Fruit fly (Drosophila melanogaster) whole organism, embryonic: ENCODE measurements around the gene dpy.

ENCODE experiments used
- Bteb2 ChIP-seq: fragments of 200-800 bp; sonication (Bioruptor generic); optimal IDR thresholded peaks from 2 replicates; lab custom pipeline; 2016; ENCODE audit warnings: missing biosample characterization, missing genetic modification characterization
- CG10274 ChIP-seq: fragments of 200-800 bp; sonication (Bioruptor generic); optimal IDR thresholded peaks from 3 replicates; lab custom pipeline; 2017; ENCODE audit warnings: missing biosample characterization, mild to moderate bottlenecking, missing genetic modification characterization
- CG12391 ChIP-seq: fragments of 200-800 bp; sonication (Bioruptor generic); optimal IDR thresholded peaks from 3 replicates; lab custom pipeline; 2018; ENCODE audit warnings: missing biosample characterization, mild to moderate bottlenecking, missing genetic modification characterization, moderate library complexity
- CG12744 ChIP-seq: fragments of 200-800 bp; sonication (Bioruptor generic); optimal IDR thresholded peaks from 2 replicates; lab custom pipeline; 2016; ENCODE audit warnings: missing biosample characterization, missing genetic modification characterization
- CG14050 ChIP-seq: fragments of 200-800 bp; sonication (Bioruptor generic); IDR thresholded peaks from 3 replicates; pipeline ENCODE4 v1.3.6; 2022; ENCODE audit warnings: missing biosample characterization, missing genetic modification characterization
- CG2116 ChIP-seq: fragments of 200-800 bp; sonication (Bioruptor generic); optimal IDR thresholded peaks from 3 replicates; lab custom pipeline; 2018; ENCODE audit warnings: missing biosample characterization, mild to moderate bottlenecking, missing genetic modification characterization
- CG2129 ChIP-seq: fragments of 200-800 bp; sonication (Bioruptor generic); IDR thresholded peaks from 2 replicates; pipeline ENCODE4 v1.3.6; 2022; ENCODE audit warnings: missing biosample characterization, missing genetic modification characterization; ENCODE audit not compliant: partially characterized antibody
- CG3163 ChIP-seq: fragments of 200-800 bp; sonication (Bioruptor generic); optimal IDR thresholded peaks from 3 replicates; lab custom pipeline; 2016; ENCODE audit warnings: missing biosample characterization, missing genetic modification characterization
- CG7963 ChIP-seq: fragments of 200-800 bp; sonication (Bioruptor generic); IDR thresholded peaks from 3 replicates; pipeline ENCODE4 v1.3.6; 2022; ENCODE audit warnings: missing biosample characterization, missing genetic modification characterization; ENCODE audit not compliant: partially characterized antibody
- CG8281 ChIP-seq: fragments of 200-800 bp; sonication (Bioruptor generic); optimal IDR thresholded peaks from 2 replicates; lab custom pipeline; 2018; ENCODE audit warnings: missing biosample characterization, mild to moderate bottlenecking, missing genetic modification characterization, moderate library complexity
- CkIIα-i1 ChIP-seq: fragments of 200-800 bp; sonication (Bioruptor generic); IDR thresholded peaks from 2 replicates; pipeline ENCODE4 v1.3.6; 2022; ENCODE audit warnings: missing biosample characterization, missing genetic modification characterization
- D ChIP-seq, 2 experiments: fragments of 200-800 bp in 1 of 2; fragments of >200 bp in 1 of 2; sonication (Bioruptor generic) in 1 of 2; optimal IDR thresholded peaks; 2 replicates in 1 of 2; 3 replicates in 1 of 2; lab custom pipeline; 2017; ENCODE audit warnings: mild to moderate bottlenecking in 1 of 2, missing biosample characterization in 1 of 2, missing genetic modification characterization in 1 of 2, missing genetic modification reagents in 1 of 2
- D19A ChIP-seq: fragments of 200-800 bp; optimal IDR thresholded peaks from 3 replicates; lab custom pipeline; 2019; ENCODE audit warnings: missing biosample characterization, mild to moderate bottlenecking, missing genetic modification characterization, moderate library complexity
- Dll ChIP-seq: fragments of 200-800 bp; sonication (Bioruptor generic); IDR thresholded peaks from 4 replicates; pipeline ENCODE4 v1.3.6; 2022; ENCODE audit warnings: missing biosample characterization, missing genetic modification characterization; ENCODE audit not compliant: partially characterized antibody
- Drgx ChIP-seq: fragments of 200-800 bp; sonication (Bioruptor generic); IDR thresholded peaks from 2 replicates; pipeline ENCODE4 v1.3.6; 2022; ENCODE audit warnings: missing biosample characterization, missing genetic modification characterization
- Fer1 ChIP-seq: fragments of 200-800 bp; sonication (Bioruptor generic); optimal IDR thresholded peaks from 2 replicates; lab custom pipeline; 2017; ENCODE audit warnings: missing biosample characterization, mild to moderate bottlenecking, missing genetic modification characterization
- HLHmδ ChIP-seq: fragments of 200-800 bp; sonication (Bioruptor generic); optimal IDR thresholded peaks from 2 replicates; lab custom pipeline; 2018; ENCODE audit warnings: missing biosample characterization, mild to moderate bottlenecking, missing genetic modification characterization, moderate library complexity
- Hr39 ChIP-seq: fragments of >200 bp; optimal IDR thresholded peaks from 2 replicates; lab custom pipeline; 2017
- Jarid2 ChIP-seq: fragments of 200-800 bp; sonication (Bioruptor generic); optimal IDR thresholded peaks from 3 replicates; lab custom pipeline; 2017; ENCODE audit warnings: mild to moderate bottlenecking, missing biosample characterization, missing genetic modification reagents, missing genetic modification characterization
- Trl ChIP-seq, 3 experiments: fragments of >200 bp in 2 of 3; fragments of 200-800 bp in 1 of 3; sonication (Bioruptor generic) in 1 of 3; optimal IDR thresholded peaks; 2 replicates in 1 of 3; 3 replicates in 2 of 3; lab custom pipeline; 2016 to 2017; ENCODE audit warnings: missing biosample characterization in 1 of 3, missing genetic modification characterization in 1 of 3
- Usf ChIP-seq: fragments of 200-800 bp; sonication (Bioruptor generic); optimal IDR thresholded peaks from 2 replicates; lab custom pipeline; 2017; ENCODE audit warnings: missing genotype, missing biosample characterization, missing genetic modification characterization
- abd-A ChIP-seq: fragments of 200-800 bp; sonication (Bioruptor generic); optimal IDR thresholded peaks from 3 replicates; lab custom pipeline; 2019; ENCODE audit warnings: missing biosample characterization, mild to moderate bottlenecking, missing genetic modification characterization, moderate library complexity
- amos ChIP-seq: fragments of 200-800 bp; sonication (Bioruptor generic); IDR thresholded peaks from 2 replicates; pipeline ENCODE4 v1.3.6; 2022; ENCODE audit warnings: missing biosample characterization, missing genetic modification characterization; ENCODE audit not compliant: partially characterized antibody
- ase ChIP-seq: fragments of 200-800 bp; sonication (Bioruptor generic); IDR thresholded peaks from 3 replicates; pipeline ENCODE4 v1.3.6; 2022; ENCODE audit warnings: missing biosample characterization, missing genetic modification characterization
- ato ChIP-seq: fragments of 200-800 bp; sonication (Bioruptor generic); IDR thresholded peaks from 2 replicates; pipeline ENCODE4 v1.3.6; 2022; ENCODE audit warnings: missing biosample characterization, missing genetic modification characterization; ENCODE audit not compliant: partially characterized antibody
- cg ChIP-seq: fragments of 200-800 bp; sonication (Bioruptor generic); optimal IDR thresholded peaks from 3 replicates; lab custom pipeline; 2019; ENCODE audit warnings: missing biosample characterization, mild to moderate bottlenecking, missing genetic modification characterization, moderate library complexity
- chinmo ChIP-seq: fragments of 200-800 bp; sonication (Bioruptor generic); IDR thresholded peaks from 4 replicates; pipeline ENCODE4 v1.3.6; 2022; ENCODE audit warnings: missing biosample characterization, missing genetic modification characterization; ENCODE audit not compliant: partially characterized antibody
- ci ChIP-seq: fragments of 200-800 bp; sonication (Bioruptor generic); IDR thresholded peaks from 3 replicates; pipeline ENCODE4 v1.3.6; 2022; ENCODE audit warnings: missing biosample characterization, missing genetic modification characterization
- crol ChIP-seq: fragments of 200-800 bp; sonication (Bioruptor generic); IDR thresholded peaks from 2 replicates; pipeline ENCODE4 v1.3.6; 2022; ENCODE audit warnings: missing biosample characterization, missing genetic modification characterization
- crp ChIP-seq, 2 experiments: fragments of 200-800 bp; sonication (Bioruptor generic); optimal IDR thresholded peaks; 2 replicates in 1 of 2; 3 replicates in 1 of 2; lab custom pipeline; 2017; ENCODE audit warnings: missing biosample characterization in 2 of 2, missing genetic modification characterization in 2 of 2, mild to moderate bottlenecking in 1 of 2, moderate library complexity in 1 of 2
- dm ChIP-seq: fragments of 200-800 bp; sonication (Bioruptor generic); optimal IDR thresholded peaks from 3 replicates; lab custom pipeline; 2016; ENCODE audit warnings: missing biosample characterization, missing genetic modification characterization
- hbn ChIP-seq: fragments of 200-800 bp; sonication (Bioruptor generic); IDR thresholded peaks from 2 replicates; pipeline ENCODE4 v1.3.6; 2022; ENCODE audit warnings: missing biosample characterization, missing genetic modification characterization; ENCODE audit not compliant: partially characterized antibody
- kni ChIP-seq: fragments of 200-800 bp; sonication (Bioruptor generic); optimal IDR thresholded peaks from 3 replicates; lab custom pipeline; 2017; ENCODE audit warnings: mild to moderate bottlenecking, missing biosample characterization, missing genetic modification reagents, missing genetic modification characterization
- lov ChIP-seq, 2 experiments: fragments of 200-800 bp in 1 of 2; fragments of >200 bp in 1 of 2; sonication (Bioruptor generic) in 1 of 2; IDR thresholded peaks in 1 of 2; optimal IDR thresholded peaks in 1 of 2; 2 replicates in 1 of 2; 3 replicates in 1 of 2; pipeline versions ENCODE4 v1.3.6 to Lab custom; 2017 to 2022; ENCODE audit warnings: missing biosample characterization in 1 of 2, missing genetic modification characterization in 1 of 2
- mam ChIP-seq: fragments of 200-800 bp; sonication (Bioruptor generic); optimal IDR thresholded peaks from 3 replicates; lab custom pipeline; 2016; ENCODE audit warnings: missing biosample characterization, missing genetic modification characterization
- mirr ChIP-seq: fragments of 200-800 bp; sonication (Bioruptor generic); optimal IDR thresholded peaks from 3 replicates; lab custom pipeline; 2018; ENCODE audit warnings: missing biosample characterization, mild to moderate bottlenecking, missing genetic modification characterization
- oc ChIP-seq: fragments of 200-800 bp; sonication (Bioruptor generic); optimal IDR thresholded peaks from 2 replicates; lab custom pipeline; 2018; ENCODE audit warnings: missing biosample characterization, mild to moderate bottlenecking, missing genetic modification characterization, moderate library complexity
- otp ChIP-seq: fragments of 200-800 bp; sonication (Bioruptor generic); IDR thresholded peaks from 3 replicates; pipeline ENCODE4, ENCODE4 v1.3.6; 2022; ENCODE audit warnings: missing biosample characterization, missing genetic modification characterization
- phol ChIP-seq: fragments of 200-800 bp; sonication (Bioruptor generic); optimal IDR thresholded peaks from 3 replicates; lab custom pipeline; 2018; ENCODE audit warnings: missing biosample characterization, mild to moderate bottlenecking, missing genetic modification characterization, moderate library complexity
- sens ChIP-seq: fragments of 200-800 bp; sonication (Bioruptor generic); peaks from one replicate; lab custom pipeline; 2016; ENCODE audit warnings: missing biosample characterization, missing genetic modification characterization
- slou ChIP-seq: fragments of 200-800 bp; sonication (Bioruptor generic); optimal IDR thresholded peaks from 3 replicates; lab custom pipeline; 2016; ENCODE audit warnings: missing biosample characterization, missing genetic modification characterization
- sr ChIP-seq: fragments of 200-800 bp; sonication (Bioruptor generic); IDR thresholded peaks from 3 replicates; pipeline ENCODE4 v1.3.6; 2022; ENCODE audit warnings: missing biosample characterization, missing genetic modification characterization
- vvl ChIP-seq: fragments of 200-800 bp; sonication (Bioruptor generic); IDR thresholded peaks from 2 replicates; pipeline ENCODE4 v1.3.6; 2022; ENCODE audit warnings: missing biosample characterization, missing genetic modification characterization
- z ChIP-seq: fragments of 200-800 bp; sonication (Bioruptor generic); IDR thresholded peaks from 3 replicates; pipeline ENCODE4 v1.3.6; 2022; ENCODE audit warnings: missing biosample characterization, missing genetic modification characterization
- zfh2 ChIP-seq: fragments of 200-800 bp; sonication (Bioruptor generic); optimal IDR thresholded peaks from 2 replicates; lab custom pipeline; 2016; ENCODE audit warnings: missing biosample characterization, missing genetic modification characterization

dpy gene

dm6 chr2L:4597580-4597979 is 16.5 kb downstream of the dpy start (continued):
- TF ChIP-seq CG10274 (GFP tag; lab: Kevin White, UChicago): no peak
- TF ChIP-seq CG3163 (GFP tag; lab: Kevin White, UChicago): no peak
- TF ChIP-seq Usf: no peak
- no peak for TF ChIP-seq CG12744 (GFP tag; lab: Kevin White, UChicago)
- no peak for TF ChIP-seq CkIIα-i1 (GFP tag; lab: Robert Waterston, UW)
- no peak for TF ChIP-seq Drgx (GFP tag; lab: Robert Waterston, UW)
- no peak for TF ChIP-seq hbn (GFP tag; lab: Robert Waterston, UW)
- no peak for TF ChIP-seq CG7963 (GFP tag; lab: Robert Waterston, UW)
- TF ChIP-seq D (optimal IDR thresholded peaks at IDR 0.05; lab: Kevin White, UChicago): peak; percentile 94
- TF ChIP-seq D (GFP tag; optimal IDR thresholded peaks at IDR 0.05; lab: Kevin White, UChicago): no peak
- TF ChIP-seq kni (GFP tag; lab: Kevin White, UChicago): peak; percentile 47
- TF ChIP-seq cg (GFP tag; lab: Kevin White, UChicago): peak; percentile 57
- TF ChIP-seq CG2129 (GFP tag; lab: Robert Waterston, UW): no peak
- TF ChIP-seq Bteb2 (GFP tag; lab: Kevin White, UChicago): no peak
- no peak for TF ChIP-seq Hr39
- TF ChIP-seq dm: no peak
- TF ChIP-seq mirr (GFP tag; lab: Kevin White, UChicago): no peak
- TF ChIP-seq CG14050 (GFP tag; lab: Robert Waterston, UW): no peak
- TF ChIP-seq ase (GFP tag; lab: Robert Waterston, UW): no peak

- no peak for TF ChIP-seq ato
- peak; percentile 15 for TF ChIP-seq D19A (tag; lab: Kevin White, UChicago)
These were observed 17.4 kb downstream of the dpy start for dm6 chr2L:4596686-4597085.

DNA sequence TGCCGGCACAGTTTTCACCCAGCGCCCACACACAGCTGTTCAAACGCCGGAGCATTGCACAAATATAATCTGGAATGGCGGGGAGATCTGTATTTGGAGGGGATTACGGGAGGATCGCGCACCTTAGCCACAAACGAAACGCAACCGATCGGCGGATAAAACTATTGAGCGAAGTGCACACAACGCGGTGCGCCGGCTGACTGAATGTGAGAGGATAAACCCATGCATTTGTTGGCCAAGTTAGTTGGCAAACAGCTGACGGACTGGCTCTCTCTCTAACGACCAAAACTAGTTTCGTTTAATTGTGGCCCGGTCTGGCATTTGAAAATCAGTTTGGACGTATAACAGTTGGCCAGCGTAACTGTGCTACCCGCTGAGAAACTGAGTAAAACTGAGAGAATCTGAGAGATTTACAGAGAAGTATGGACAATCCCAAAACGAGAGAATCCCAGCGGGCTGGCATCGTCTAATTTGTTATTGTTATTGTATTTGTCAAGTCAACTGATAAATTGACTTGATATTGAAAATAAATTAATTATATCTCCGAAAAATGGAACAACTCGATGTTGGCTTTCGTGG is 19.2 kb downstream of the dpy start:
- TF ChIP-seq amos (0 out of 2 replicates have a peak, but pooled peaks have one; percentile 9), crol (GFP tag; lab: Robert Waterston, UW) (peak; percentile 52; the same call in 1 of the 2 replicates), z (GFP tag; lab: Robert Waterston, UW) (0 out of 3 replicates have a peak, but pooled peaks have one; percentile 17), Trl (optimal IDR thresholded peaks at IDR 0.05; lab: Kevin White, UChicago) (peak; percentile 60 to 70), Trl (GFP tag; optimal IDR thresholded peaks at IDR 0.05; lab: Kevin White, UChicago) (no peak), Jarid2 (GFP tag; lab: Kevin White, UChicago) (peak; percentile 81), ci (GFP tag; lab: Robert Waterston, UW) (0 out of 3 replicates have a peak, but pooled peaks have one; percentile 17), CG12391 (tag; lab: Kevin White, UChicago) (no peak), crp (GFP tag; optimal IDR thresholded peaks at IDR 0.05; lab: Kevin White, UChicago) (peak in 1 of 2 experiments; percentile 59), CG2116 (GFP tag; lab: Kevin White, UChicago) (no peak), sens (GFP tag; lab: Kevin White, UChicago) (peak; percentile 46), slou (no peak), otp (0 out of 3 replicates have a peak, but pooled peaks have one; percentile 6), mam (GFP tag; lab: Kevin White, UChicago) (no peak), CG8281 (tag; lab: Kevin White, UChicago) (peak; percentile 18), Dll (GFP tag; lab: Robert Waterston, UW) (0 out of 4 replicates have a peak, but pooled peaks have one; percentile 24), chinmo (GFP tag; lab: Robert Waterston, UW) (peak; percentile 94; the same call in 3 of the 4 replicates), vvl (GFP tag; lab: Robert Waterston, UW) (0 out of 2 replicates have a peak, but pooled peaks have one; percentile 24), phol (tag; lab: Kevin White, UChicago) (no peak), kni (GFP tag; lab: Kevin White, UChicago) (peak; percentile 66), zfh2 (GFP tag; lab: Kevin White, UChicago) (no peak), abd-A (peak; percentile 20), Fer1 (GFP tag; lab: Kevin White, UChicago) (no peak), HLHmδ (GFP tag; lab: Kevin White, UChicago) (peak; percentile 26), sr (GFP tag; lab: Robert Waterston, UW) (peak; percentile 37; the same call in 1 of the 3 replicates), lov (optimal IDR thresholded peaks at IDR 0.05; lab: Kevin White, UChicago) (no peak), lov (GFP tag; IDR thresholded peaks at IDR 0.05; lab: Robert Waterston, UW) (0 out of 3 replicates have a peak, but pooled peaks have one; percentile 34), oc (tag; lab: Kevin White, UChicago) (peak; percentile 31)
